Worm (Caenorhabditis elegans) whole organism, L4/young adult: ENCODE data around the gene F22E5.11.
"Not testable (repeated sequence)": the region's sequence is repeated elsewhere in the genome, so short reads cannot be mapped to it uniquely, and the experiment has no call there.

Experiments used
- dao-5 ChIP-seq: sonication (generic microtip); optimal IDR thresholded peaks from 2 replicates; lab custom pipeline; 2016; ENCODE audit warnings: missing genotype, missing genetic modification characterization, moderate library complexity, missing compliant biosample characterization
- him-1 ChIP-seq: sonication (generic microtip); optimal IDR thresholded peaks from 2 replicates; lab custom pipeline; 2016; ENCODE audit warnings: missing genotype, missing genetic modification reagents, missing genetic modification characterization, missing compliant biosample characterization

- not testable (repeated sequence) for TF ChIP-seq him-1; dao-5 (tag; lab: Kevin White, UChicago)
These were observed 44.2 kb downstream of the F22E5.11 start, which contains the start of gene F33H12.1 for ce11 chrII:2600176-2600575.
